Worm (Caenorhabditis elegans) whole organism, late embryonic: ENCODE measurements around the gene Y57G11C.1130.

ENCODE experiments used
- C08G9.2 ChIP-seq: sonication (generic microtip); optimal IDR thresholded peaks from 2 replicates; lab custom pipeline; 2016; ENCODE audit warnings: mild to moderate bottlenecking, missing genetic modification characterization, moderate library complexity, missing compliant biosample characterization
- C38D4.7 ChIP-seq: fragments of 200-800 bp; sonication (Bioruptor generic); optimal IDR thresholded peaks from 2 replicates; lab custom pipeline; 2018; ENCODE audit warnings: mild to moderate bottlenecking, missing genetic modification characterization, moderate library complexity, missing compliant biosample characterization
- K09A11.1 ChIP-seq: sonication (generic microtip); optimal IDR thresholded peaks from 2 replicates; lab custom pipeline; 2017; ENCODE audit warnings: antibody characterized with exemption, mild to moderate bottlenecking, missing genetic modification characterization, missing compliant biosample characterization; ENCODE audit not compliant: insufficient read depth
- T23F11.4 ChIP-seq: fragments of 200-800 bp; sonication (Bioruptor generic); optimal IDR thresholded peaks from 2 replicates; lab custom pipeline; 2018; ENCODE audit warnings: mild to moderate bottlenecking, missing genetic modification characterization, missing compliant biosample characterization
- ahr-1 ChIP-seq: sonication (generic microtip); optimal IDR thresholded peaks from 2 replicates; lab custom pipeline; 2016; ENCODE audit warnings: missing genetic modification characterization, missing compliant biosample characterization
- ceh-18 ChIP-seq: sonication (generic microtip); optimal IDR thresholded peaks from 2 replicates; lab custom pipeline; 2016; ENCODE audit warnings: missing genetic modification characterization, missing compliant biosample characterization
- ceh-2 ChIP-seq: sonication (generic microtip); optimal IDR thresholded peaks from 2 replicates; lab custom pipeline; 2016; ENCODE audit warnings: missing genotype, missing genetic modification characterization, missing compliant biosample characterization
- ceh-22 ChIP-seq: sonication (generic microtip); optimal IDR thresholded peaks from 2 replicates; lab custom pipeline; 2017; ENCODE audit warnings: missing biosample characterization, missing genetic modification characterization
- ceh-24 ChIP-seq: sonication (generic microtip); optimal IDR thresholded peaks from 2 replicates; lab custom pipeline; 2016; ENCODE audit warnings: mild to moderate bottlenecking, missing genetic modification characterization, missing compliant biosample characterization
- ceh-31 ChIP-seq: sonication (generic microtip); optimal IDR thresholded peaks from 2 replicates; lab custom pipeline; 2016; ENCODE audit warnings: missing genetic modification characterization, missing compliant biosample characterization
- che-1 ChIP-seq: sonication (generic microtip); optimal IDR thresholded peaks from 2 replicates; lab custom pipeline; 2016; ENCODE audit warnings: mild to moderate bottlenecking, missing genetic modification characterization, missing compliant biosample characterization
- dmd-4 ChIP-seq: sonication (generic microtip); optimal IDR thresholded peaks from 2 replicates; lab custom pipeline; 2016; ENCODE audit warnings: borderline replicate concordance, missing genetic modification characterization, missing compliant biosample characterization
- elt-2 ChIP-seq: sonication (generic microtip); optimal IDR thresholded peaks from 2 replicates; lab custom pipeline; 2016; ENCODE audit warnings: missing genetic modification reagents, missing genetic modification characterization, missing compliant biosample characterization
- ets-4 ChIP-seq: sonication (generic microtip); optimal IDR thresholded peaks from 2 replicates; lab custom pipeline; 2016; ENCODE audit warnings: missing genetic modification characterization, missing compliant biosample characterization
- eyg-1 ChIP-seq: sonication (generic microtip); optimal IDR thresholded peaks from 2 replicates; lab custom pipeline; 2016; ENCODE audit warnings: missing genotype, missing genetic modification characterization, missing compliant biosample characterization
- fax-1 ChIP-seq: sonication (generic microtip); optimal IDR thresholded peaks from 2 replicates; lab custom pipeline; 2016; ENCODE audit warnings: missing genotype, missing genetic modification characterization, missing compliant biosample characterization
- gmeb-2 ChIP-seq: sonication (generic microtip); optimal IDR thresholded peaks from 2 replicates; lab custom pipeline; 2016; ENCODE audit warnings: missing genetic modification characterization, inconsistent platforms, missing compliant biosample characterization
- hlh-30 ChIP-seq: sonication (generic microtip); optimal IDR thresholded peaks from 2 replicates; lab custom pipeline; 2017; ENCODE audit warnings: antibody characterized with exemption, missing genetic modification characterization, missing compliant biosample characterization; ENCODE audit not compliant: insufficient read depth
- hlh-6 ChIP-seq: sonication (generic microtip); optimal IDR thresholded peaks from 2 replicates; lab custom pipeline; 2016; ENCODE audit warnings: missing genotype, missing genetic modification characterization, missing compliant biosample characterization
- hlh-8 ChIP-seq: sonication (generic microtip); optimal IDR thresholded peaks from 2 replicates; lab custom pipeline; 2016; ENCODE audit warnings: missing genotype, missing genetic modification characterization, missing compliant biosample characterization
- lim-6 ChIP-seq: sonication (generic microtip); optimal IDR thresholded peaks from 2 replicates; lab custom pipeline; 2016; ENCODE audit warnings: missing genetic modification characterization, missing compliant biosample characterization
- lin-11 ChIP-seq: fragments of 200-800 bp; sonication (Bioruptor generic); optimal IDR thresholded peaks from 2 replicates; lab custom pipeline; 2018; ENCODE audit warnings: mild to moderate bottlenecking, missing genetic modification characterization, missing compliant biosample characterization
- madf-2 ChIP-seq: sonication (generic microtip); optimal IDR thresholded peaks from 2 replicates; lab custom pipeline; 2017; ENCODE audit warnings: missing genetic modification characterization, missing compliant biosample characterization
- mec-3 ChIP-seq: sonication (generic microtip); optimal IDR thresholded peaks from 2 replicates; lab custom pipeline; 2016; ENCODE audit warnings: borderline replicate concordance, missing genetic modification characterization, missing compliant biosample characterization
- nfya-1 ChIP-seq: sonication (generic microtip); optimal IDR thresholded peaks from 2 replicates; lab custom pipeline; 2017; ENCODE audit warnings: missing genetic modification characterization, mild to moderate bottlenecking, missing compliant biosample characterization, antibody characterized with exemption, moderate library complexity
- nhr-11 ChIP-seq: fragments of 150-350 bp; optimal IDR thresholded peaks from 2 replicates; lab custom pipeline; 2014; ENCODE audit warnings: missing biosample characterization, missing genetic modification characterization
- nhr-232 ChIP-seq: sonication (generic microtip); optimal IDR thresholded peaks from 2 replicates; lab custom pipeline; 2016; ENCODE audit warnings: missing genetic modification characterization, missing compliant biosample characterization
- pag-3 ChIP-seq: sonication (generic microtip); optimal IDR thresholded peaks from 2 replicates; lab custom pipeline; 2016; ENCODE audit warnings: missing compliant biosample characterization, missing genetic modification characterization, borderline replicate concordance
- ref-2 ChIP-seq: sonication (generic microtip); optimal IDR thresholded peaks from 2 replicates; lab custom pipeline; 2016; ENCODE audit warnings: missing genetic modification characterization, missing compliant biosample characterization
- sox-2 ChIP-seq: fragments of 200-800 bp; sonication (Bioruptor generic); IDR thresholded peaks from 2 replicates; pipeline ENCODE4 v1.3.6; 2022; ENCODE audit warnings: missing genetic modification reagents, missing genetic modification characterization, missing compliant biosample characterization
- tbx-2 ChIP-seq: sonication (generic microtip); optimal IDR thresholded peaks from 2 replicates; lab custom pipeline; 2016; ENCODE audit warnings: missing genetic modification characterization, missing compliant biosample characterization
- ttx-3 ChIP-seq: sonication (generic microtip); optimal IDR thresholded peaks from 2 replicates; lab custom pipeline; 2016; ENCODE audit warnings: missing genetic modification reagents, missing genetic modification characterization, missing compliant biosample characterization
- unc-42 ChIP-seq: sonication (generic microtip); optimal IDR thresholded peaks from 2 replicates; lab custom pipeline; 2016; ENCODE audit warnings: missing genotype, missing genetic modification characterization, missing compliant biosample characterization
- unc-55 ChIP-seq: sonication (generic microtip); optimal IDR thresholded peaks from 2 replicates; lab custom pipeline; 2017; ENCODE audit warnings: missing biosample characterization, missing genetic modification reagents, missing genetic modification characterization
- unc-86 ChIP-seq: sonication (generic microtip); optimal IDR thresholded peaks from 2 replicates; lab custom pipeline; 2016; ENCODE audit warnings: missing genetic modification characterization, missing compliant biosample characterization

Gene Y57G11C.1130

DNA sequence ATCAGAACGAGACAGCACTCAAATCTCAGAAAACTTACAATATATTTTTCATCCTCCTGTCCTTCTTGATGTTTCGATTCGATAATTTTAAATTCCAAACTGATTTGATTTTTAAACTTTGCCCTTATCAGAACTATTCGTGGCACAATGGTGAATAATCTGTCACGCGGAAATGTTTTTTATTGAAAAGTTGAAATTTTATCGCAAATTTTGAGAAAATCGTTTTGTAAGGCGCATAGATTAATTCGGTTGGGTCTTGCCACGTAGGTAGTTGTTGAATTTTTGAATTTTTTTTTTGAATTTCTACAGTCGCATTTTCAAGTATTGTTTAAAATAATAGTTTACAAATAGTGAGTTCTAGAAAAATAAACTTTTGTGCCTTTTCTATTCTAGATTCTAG is 21.5 kb upstream of the Y57G11C.1130 start, which contains the start of gene ptp-5.2:
TSS of gene ptp-5.2 (minus strand) at position 101 of the 400 bp plus-strand sequence.
- TF ChIP-seq hlh-30 (tag; lab: Kevin White, UChicago) (no peak), ref-2 (tag; lab: Kevin White, UChicago) (no peak), madf-2 (tag; lab: Kevin White, UChicago) (no peak), tbx-2 (tag; lab: Kevin White, UChicago) (no peak), ets-4 (tag; lab: Kevin White, UChicago) (no peak), gmeb-2 (tag; lab: Kevin White, UChicago) (no peak), lim-6 (tag; lab: Kevin White, UChicago) (no peak), eyg-1 (tag; lab: Kevin White, UChicago) (no peak)

DNA sequence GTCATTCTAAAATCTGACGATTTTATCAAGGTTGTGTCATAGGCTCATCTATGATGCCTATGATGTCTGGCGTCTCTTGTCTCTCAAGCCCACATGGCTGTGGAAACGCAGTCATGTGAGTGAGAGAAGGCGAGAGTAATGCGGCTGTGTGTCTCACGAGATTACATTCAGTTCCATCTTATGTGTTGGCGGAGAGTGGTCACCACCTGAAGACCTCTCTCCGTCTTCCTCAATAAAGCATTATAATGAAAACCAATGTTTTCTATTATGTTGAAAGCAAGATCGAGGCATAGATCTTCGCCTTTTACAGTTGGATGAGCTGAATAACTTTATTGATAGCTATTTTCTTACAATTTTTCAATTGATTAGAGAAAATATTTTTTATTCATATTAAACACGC is 19.0 kb upstream of the Y57G11C.1130 start:
- TF ChIP-seq nfya-1 (tag; lab: Kevin White, UChicago): peak; percentile 27
- TF ChIP-seq tbx-2 (tag; lab: Kevin White, UChicago): peak; percentile 24
- peak; percentile 4 for TF ChIP-seq elt-2 (tag; lab: Kevin White, UChicago)
- peak; percentile 44 for TF ChIP-seq ceh-31
- TF ChIP-seq ceh-18 (tag; lab: Kevin White, UChicago): peak; percentile 40
- TF ChIP-seq sox-2 (GFP tag; lab: Robert Waterston, UW): 0 out of 2 replicates have a peak, but pooled peaks have one; percentile 43
- TF ChIP-seq hlh-30 (tag; lab: Kevin White, UChicago): peak; percentile 93
- TF ChIP-seq unc-42 (tag; lab: Kevin White, UChicago): peak; percentile 16
- TF ChIP-seq, all 69 proteins: peak for 8; not testable (repeated sequence) for 61

- no peak for TF ChIP-seq K09A11.1 (tag; lab: Kevin White, UChicago)
- TF ChIP-seq unc-86 (tag; lab: Kevin White, UChicago): no peak
- no peak for TF ChIP-seq elt-2 (tag; lab: Kevin White, UChicago)
- TF ChIP-seq ceh-31: no peak
- TF ChIP-seq ttx-3 (tag; lab: Kevin White, UChicago): no peak
- TF ChIP-seq, all 69 proteins: peak for 0
Measured at ce11 chrIV:14763938-14764718, 18.2 kb upstream of the Y57G11C.1130 start.

DNA sequence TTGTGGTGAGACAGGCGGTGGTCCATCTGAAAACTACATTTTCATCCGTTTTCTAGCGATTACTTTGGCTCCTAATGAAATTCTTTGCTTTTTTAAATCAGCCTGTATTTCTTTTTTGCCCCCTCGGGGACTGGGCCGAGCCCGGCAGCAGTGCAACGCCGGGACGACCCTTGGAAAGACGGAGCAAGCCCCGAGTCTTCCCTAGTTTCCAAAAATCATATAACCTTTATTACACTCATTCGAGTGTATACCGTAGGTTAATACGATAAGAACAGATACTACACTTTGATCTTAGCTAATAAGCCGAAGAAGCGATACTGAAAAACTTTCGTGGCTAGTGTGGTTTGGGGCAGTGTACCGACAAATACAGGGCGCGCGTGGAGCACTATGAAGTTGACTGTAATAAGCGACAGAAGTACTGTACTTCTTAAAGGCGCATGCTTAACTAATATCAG is 17.6 kb upstream of the Y57G11C.1130 start:
- no peak for TF ChIP-seq nhr-232 (tag; lab: Kevin White, UChicago)
- no peak for TF ChIP-seq pag-3 (tag; lab: Kevin White, UChicago)
- no peak for TF ChIP-seq fax-1 (tag; lab: Kevin White, UChicago)
- TF ChIP-seq ceh-22 (tag; lab: Kevin White, UChicago): no peak
- TF ChIP-seq unc-42 (tag; lab: Kevin White, UChicago): no peak
- TF ChIP-seq nhr-11: no peak
- no peak for TF ChIP-seq ahr-1 (tag; lab: Kevin White, UChicago)
- TF ChIP-seq che-1 (tag; lab: Kevin White, UChicago): no peak
- no peak for TF ChIP-seq mec-3 (tag; lab: Kevin White, UChicago)
- TF ChIP-seq dmd-4 (tag; lab: Kevin White, UChicago): no peak
- TF ChIP-seq C08G9.2 (tag; lab: Kevin White, UChicago): no peak
- no peak for TF ChIP-seq tbx-2 (tag; lab: Kevin White, UChicago)
- no peak for TF ChIP-seq unc-86 (tag; lab: Kevin White, UChicago)
- no peak for TF ChIP-seq T23F11.4
- no peak for TF ChIP-seq lim-6 (tag; lab: Kevin White, UChicago)

DNA sequence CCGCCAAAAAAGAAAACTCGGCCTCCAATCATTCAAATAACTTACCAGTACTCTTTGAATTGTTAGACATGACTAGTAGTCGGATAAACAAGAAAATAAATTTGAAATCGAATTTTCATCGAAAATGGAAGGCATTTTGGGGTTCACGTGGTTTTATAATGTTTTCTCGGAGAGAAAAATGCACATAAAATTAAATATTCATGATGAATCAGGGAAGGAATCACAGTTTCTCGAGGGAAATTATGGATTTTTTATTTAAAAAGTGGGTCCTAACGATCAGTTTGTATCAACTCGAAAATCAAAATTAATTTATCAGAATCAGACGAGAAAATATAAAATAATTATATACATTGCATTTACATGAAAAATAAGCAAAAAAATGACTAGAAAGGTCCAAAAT is 17.0 kb upstream of the Y57G11C.1130 start, which contains the start of gene Y57G11C.5:
TSS of gene Y57G11C.5 (minus strand) at position 101 of the 400 bp plus-strand sequence.
- no peak for TF ChIP-seq dmd-4 (tag; lab: Kevin White, UChicago)

ce11 chrIV:14766382-14766781 is 15.9 kb upstream of the Y57G11C.1130 start, which contains the start of gene vti-1:
Gene vti-1, minus strand, starts transcription at chrIV:14766665.
- no peak for TF ChIP-seq hlh-6 (tag; lab: Kevin White, UChicago)
- TF ChIP-seq unc-55: no peak
- TF ChIP-seq lin-11 (tag; lab: Kevin White, UChicago): no peak
- TF ChIP-seq C38D4.7: no peak
- no peak for TF ChIP-seq nfya-1 (tag; lab: Kevin White, UChicago)
- no peak for TF ChIP-seq mec-3 (tag; lab: Kevin White, UChicago)
- no peak for TF ChIP-seq ceh-2 (tag; lab: Kevin White, UChicago)
- TF ChIP-seq ceh-24 (tag; lab: Kevin White, UChicago): no peak
- no peak for TF ChIP-seq elt-2 (tag; lab: Kevin White, UChicago)
- TF ChIP-seq sox-2 (GFP tag; lab: Robert Waterston, UW): no peak
- TF ChIP-seq hlh-8 (tag; lab: Kevin White, UChicago): no peak
